Fruit fly (Drosophila melanogaster) whole organism, prepupa: ENCODE measurements around the gene CG10674.
A peak's percentile ranks its signal among the peaks of the same experiment; 100 is the strongest.

ENCODE experiments used
- CG10631 ChIP-seq: fragments of 200-800 bp; sonication (Bioruptor generic); optimal IDR thresholded peaks from 2 replicates; lab custom pipeline; 2016; ENCODE audit warnings: missing biosample characterization, missing genetic modification characterization
- CG10669 ChIP-seq: fragments of 200-800 bp; sonication (Bioruptor generic); optimal IDR thresholded peaks from 3 replicates; lab custom pipeline; 2018; ENCODE audit warnings: missing biosample characterization, mild to moderate bottlenecking, missing genetic modification characterization, moderate library complexity
- CG11294 ChIP-seq: fragments of 200-800 bp; sonication (Bioruptor generic); IDR thresholded peaks from 2 replicates; pipeline ENCODE4 v1.3.6; 2022; ENCODE audit warnings: missing biosample characterization, missing genetic modification characterization
- CG11762 ChIP-seq: fragments of 200-800 bp; sonication (Bioruptor generic); optimal IDR thresholded peaks from 3 replicates; lab custom pipeline; 2016; ENCODE audit warnings: missing biosample characterization, missing genetic modification characterization; ENCODE audit not compliant: insufficient read depth
- CG11902 ChIP-seq: fragments of 200-800 bp; sonication (Bioruptor generic); optimal IDR thresholded peaks from 3 replicates; lab custom pipeline; 2016; ENCODE audit warnings: missing biosample characterization, missing genetic modification characterization
- CG1621 ChIP-seq: fragments of 200-800 bp; sonication (Bioruptor generic); optimal IDR thresholded peaks from 3 replicates; lab custom pipeline; 2018; ENCODE audit warnings: missing biosample characterization, mild to moderate bottlenecking, missing genetic modification characterization
- CG16779 ChIP-seq: fragments of 200-800 bp; sonication (Bioruptor generic); optimal IDR thresholded peaks from 3 replicates; lab custom pipeline; 2017; ENCODE audit warnings: missing biosample characterization, mild to moderate bottlenecking, missing genetic modification characterization
- CG3032 ChIP-seq: fragments of 200-800 bp; optimal IDR thresholded peaks from 2 replicates; lab custom pipeline; 2019; ENCODE audit warnings: missing biosample characterization, mild to moderate bottlenecking, missing genetic modification characterization, moderate library complexity
- CG34406 ChIP-seq: fragments of 200-800 bp; sonication (Bioruptor generic); optimal IDR thresholded peaks from 3 replicates; lab custom pipeline; 2016; ENCODE audit warnings: missing biosample characterization, missing genetic modification characterization
- CG6276 ChIP-seq: fragments of 200-800 bp; sonication (Bioruptor generic); optimal IDR thresholded peaks from 2 replicates; lab custom pipeline; 2017; ENCODE audit warnings: missing biosample characterization, mild to moderate bottlenecking, missing genetic modification characterization
- CG6792 ChIP-seq: fragments of 200-800 bp; sonication (Bioruptor generic); optimal IDR thresholded peaks from 3 replicates; lab custom pipeline; 2016; ENCODE audit warnings: missing biosample characterization, missing genetic modification characterization
- CG6808 ChIP-seq: fragments of 200-800 bp; sonication (Bioruptor generic); optimal IDR thresholded peaks from 3 replicates; lab custom pipeline; 2017; ENCODE audit warnings: missing biosample characterization, missing genetic modification characterization, mild to moderate bottlenecking, moderate library complexity, missing genetic modification reagents
- CG7368 ChIP-seq: fragments of 200-800 bp; sonication (Bioruptor generic); optimal IDR thresholded peaks from 3 replicates; lab custom pipeline; 2016; ENCODE audit warnings: missing biosample characterization, missing genetic modification characterization
- CG8632 ChIP-seq: fragments of 200-800 bp; sonication (Bioruptor generic); optimal IDR thresholded peaks from 3 replicates; lab custom pipeline; 2016; ENCODE audit warnings: missing biosample characterization, missing genetic modification characterization
- CG9139 ChIP-seq: fragments of 200-800 bp; sonication (Bioruptor generic); optimal IDR thresholded peaks from 3 replicates; lab custom pipeline; 2017; ENCODE audit warnings: missing biosample characterization, mild to moderate bottlenecking, missing genetic modification characterization
- Eip75B ChIP-seq: fragments of 200-800 bp; sonication (Bioruptor generic); optimal IDR thresholded peaks from 3 replicates; lab custom pipeline; 2016; ENCODE audit warnings: missing biosample characterization, missing genetic modification characterization
- Eip78C ChIP-seq: fragments of 200-800 bp; sonication (Bioruptor generic); peaks from one replicate; lab custom pipeline; 2016; ENCODE audit warnings: missing biosample characterization, missing genetic modification characterization
- Eip93F ChIP-seq: fragments of 200-800 bp; sonication (Bioruptor generic); optimal IDR thresholded peaks from 2 replicates; lab custom pipeline; 2016; ENCODE audit warnings: missing biosample characterization, mild to moderate bottlenecking, missing genetic modification characterization
- Ets21C ChIP-seq: fragments of 200-800 bp; sonication (Bioruptor generic); optimal IDR thresholded peaks from 3 replicates; lab custom pipeline; 2016; ENCODE audit warnings: missing biosample characterization, missing genetic modification characterization
- Ets96B ChIP-seq: fragments of 200-800 bp; optimal IDR thresholded peaks from 2 replicates; lab custom pipeline; 2019; ENCODE audit warnings: missing biosample characterization, mild to moderate bottlenecking, missing genetic modification characterization, moderate library complexity
- Gug ChIP-seq: fragments of 200-800 bp; sonication (Bioruptor generic); IDR thresholded peaks from 2 replicates; pipeline ENCODE4 v1.3.6; 2022; ENCODE audit warnings: missing biosample characterization, missing genetic modification characterization
- Met ChIP-seq: fragments of 200-800 bp; sonication (Bioruptor generic); optimal IDR thresholded peaks from 3 replicates; lab custom pipeline; 2016; ENCODE audit warnings: missing biosample characterization, missing genetic modification characterization
- OdsH ChIP-seq: fragments of 200-800 bp; sonication (Bioruptor generic); optimal IDR thresholded peaks from 3 replicates; lab custom pipeline; 2016; ENCODE audit warnings: missing biosample characterization, missing genetic modification characterization
- Smox ChIP-seq: fragments of 200-800 bp; sonication (Bioruptor generic); optimal IDR thresholded peaks from 3 replicates; lab custom pipeline; 2016; ENCODE audit warnings: missing biosample characterization, missing genetic modification characterization
- achi ChIP-seq: fragments of 200-800 bp; sonication (Bioruptor generic); optimal IDR thresholded peaks from 3 replicates; lab custom pipeline; 2016; ENCODE audit warnings: missing biosample characterization, missing genetic modification characterization
- acj6 ChIP-seq: fragments of 200-800 bp; sonication (Bioruptor generic); optimal IDR thresholded peaks from 3 replicates; lab custom pipeline; 2016; ENCODE audit warnings: missing biosample characterization, missing genetic modification characterization
- dsx ChIP-seq: fragments of 200-800 bp; optimal IDR thresholded peaks from 3 replicates; lab custom pipeline; 2019; ENCODE audit warnings: missing biosample characterization, mild to moderate bottlenecking, missing genetic modification characterization, moderate library complexity; ENCODE audit not compliant: poor library complexity, severe bottlenecking
- fd59A ChIP-seq: fragments of 200-800 bp; sonication (Bioruptor generic); optimal IDR thresholded peaks from 2 replicates; lab custom pipeline; 2017; ENCODE audit warnings: missing biosample characterization, mild to moderate bottlenecking, missing genetic modification characterization, missing genetic modification reagents
- fkh ChIP-seq: fragments of 200-800 bp; sonication (Bioruptor generic); optimal IDR thresholded peaks from 3 replicates; lab custom pipeline; 2017; ENCODE audit warnings: missing biosample characterization, mild to moderate bottlenecking, missing genetic modification characterization, moderate library complexity
- lz ChIP-seq: fragments of 200-800 bp; sonication (Bioruptor generic); optimal IDR thresholded peaks from 3 replicates; lab custom pipeline; 2016; ENCODE audit warnings: missing biosample characterization, missing genetic modification characterization
- net ChIP-seq: fragments of 200-800 bp; sonication (Bioruptor generic); optimal IDR thresholded peaks from 3 replicates; lab custom pipeline; 2016; ENCODE audit warnings: missing biosample characterization, missing genetic modification characterization
- salr ChIP-seq, 2 experiments: fragments of 200-800 bp; sonication (Bioruptor generic); optimal IDR thresholded peaks; 3 replicates each; lab custom pipeline; 2016 to 2018; ENCODE audit warnings: missing biosample characterization in 2 of 2, missing genetic modification characterization in 2 of 2, mild to moderate bottlenecking in 1 of 2
- spab ChIP-seq: fragments of 200-800 bp; sonication (Bioruptor generic); optimal IDR thresholded peaks from 2 replicates; lab custom pipeline; 2017; ENCODE audit warnings: missing biosample characterization, mild to moderate bottlenecking, missing genetic modification characterization, missing genetic modification reagents
- ss ChIP-seq, 2 experiments: fragments of 200-800 bp; sonication (Bioruptor generic); optimal IDR thresholded peaks; 2 replicates in 1 of 2; 3 replicates in 1 of 2; lab custom pipeline; 2017 to 2018; ENCODE audit warnings: mild to moderate bottlenecking in 2 of 2, missing biosample characterization in 2 of 2, missing genetic modification characterization in 2 of 2, moderate library complexity in 1 of 2
- svp ChIP-seq: fragments of 200-800 bp; sonication (Bioruptor generic); peaks from one replicate; lab custom pipeline; 2016; ENCODE audit warnings: missing biosample characterization, missing genetic modification characterization
- topi ChIP-seq: fragments of 200-800 bp; sonication (Bioruptor generic); optimal IDR thresholded peaks from 3 replicates; lab custom pipeline; 2016; ENCODE audit warnings: missing biosample characterization, missing genetic modification characterization
- vri ChIP-seq: fragments of 200-800 bp; sonication (Bioruptor generic); optimal IDR thresholded peaks from 3 replicates; lab custom pipeline; 2016; ENCODE audit warnings: missing biosample characterization, mild to moderate bottlenecking, missing genetic modification characterization

The CG10674 gene

DNA sequence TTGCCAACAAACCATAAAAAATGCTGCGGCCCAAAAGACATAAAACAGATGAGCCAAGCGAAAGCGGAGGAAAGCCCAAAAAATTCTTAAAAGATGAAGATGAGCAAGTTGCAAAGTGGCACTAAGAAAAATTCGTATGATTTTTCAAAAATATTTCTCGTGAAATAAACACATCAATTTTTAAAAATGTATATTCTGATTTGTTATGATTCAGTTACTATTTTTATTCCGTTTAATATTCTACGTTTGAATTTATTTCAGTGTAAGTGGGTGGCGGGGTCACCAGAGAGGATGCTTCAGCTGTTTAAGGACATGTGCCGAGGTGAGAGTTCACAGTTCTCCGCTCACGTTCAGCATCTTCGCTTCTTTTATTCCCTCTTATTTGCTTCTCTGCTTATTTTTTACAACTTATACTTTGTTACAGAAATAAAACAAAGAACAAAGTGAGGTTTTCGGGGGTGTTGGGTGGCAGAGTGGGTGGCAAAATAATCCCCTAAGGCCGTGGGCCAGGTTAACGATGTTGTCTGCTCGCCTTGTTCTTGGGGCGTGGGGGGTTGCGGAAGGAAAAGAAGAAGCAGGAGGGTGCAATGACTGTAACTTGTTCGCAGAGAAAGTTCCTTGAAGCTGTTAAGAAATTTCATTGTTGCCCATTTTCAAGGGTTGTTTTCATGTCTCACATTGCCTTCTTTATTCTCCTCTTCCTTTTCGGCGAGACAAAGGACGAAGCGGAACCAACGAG lies 46.3 kb upstream of the CG10674 start (continued):
- peak; percentile 60 for TF ChIP-seq Met (GFP tag; lab: Kevin White, UChicago)
- peak; percentile 21 for TF ChIP-seq CG10669 (GFP tag; lab: Kevin White, UChicago)
- peak in 1 of 2 experiments; percentile 28 for TF ChIP-seq salr (GFP tag; optimal IDR thresholded peaks at IDR 0.05; lab: Kevin White, UChicago)
- no peak for TF ChIP-seq vri (GFP tag; lab: Kevin White, UChicago)
- no peak for TF ChIP-seq fd59A
- TF ChIP-seq OdsH (GFP tag; lab: Kevin White, UChicago), result peak; percentile 45
- no peak for TF ChIP-seq dsx (GFP tag; lab: Kevin White, UChicago)
- peak; percentile 53 for TF ChIP-seq topi (GFP tag; lab: Kevin White, UChicago)
- no peak for TF ChIP-seq CG9139
- TF ChIP-seq Gug, result no peak
- TF ChIP-seq CG6792, result peak; percentile 43
- peak; percentile 69 for TF ChIP-seq svp (GFP tag; lab: Kevin White, UChicago)
- TF ChIP-seq Ets96B (tag; lab: Kevin White, UChicago), result peak; percentile 20
- peak; percentile 86 for TF ChIP-seq Eip78C (GFP tag; lab: Kevin White, UChicago)
- TF ChIP-seq ss (GFP tag; optimal IDR thresholded peaks at IDR 0.05; lab: Kevin White, UChicago), result no peak
- TF ChIP-seq CG1621 (tag; lab: Kevin White, UChicago), result no peak
- TF ChIP-seq Eip93F (GFP tag; lab: Kevin White, UChicago), result no peak
- TF ChIP-seq Smox (GFP tag; lab: Kevin White, UChicago), result peak; percentile 36
- TF ChIP-seq Ets21C, result peak; percentile 16
- peak; percentile 20 for TF ChIP-seq CG3032 (tag; lab: Kevin White, UChicago)
- peak; percentile 11 for TF ChIP-seq CG11902 (GFP tag; lab: Kevin White, UChicago)
- no peak for TF ChIP-seq CG11294 (GFP tag; lab: Robert Waterston, UW)
- peak; percentile 23 for TF ChIP-seq lz (GFP tag; lab: Kevin White, UChicago)
- TF ChIP-seq CG8632, result peak; percentile 27
- peak; percentile 22 for TF ChIP-seq CG10631 (GFP tag; lab: Kevin White, UChicago)
- no peak for TF ChIP-seq CG6276 (GFP tag; lab: Kevin White, UChicago)
- TF ChIP-seq CG11762 (GFP tag; lab: Kevin White, UChicago), result no peak
- peak; percentile 3 for TF ChIP-seq CG7368 (GFP tag; lab: Kevin White, UChicago)
- peak; percentile 10 for TF ChIP-seq net (GFP tag; lab: Kevin White, UChicago)
- peak; percentile 35 for TF ChIP-seq acj6 (GFP tag; lab: Kevin White, UChicago)
- peak; percentile 10 for TF ChIP-seq CG6808
- peak; percentile 47 for TF ChIP-seq achi
- TF ChIP-seq CG34406 (GFP tag; lab: Kevin White, UChicago), result peak; percentile 26
- TF ChIP-seq CG16779 (tag; lab: Kevin White, UChicago), result no peak

- TF ChIP-seq spab (GFP tag; lab: Kevin White, UChicago), result no peak
- TF ChIP-seq Eip78C (GFP tag; lab: Kevin White, UChicago), result peak; percentile 19
- TF ChIP-seq CG6276 (GFP tag; lab: Kevin White, UChicago), result no peak
- TF ChIP-seq fkh (GFP tag; lab: Kevin White, UChicago), result peak; percentile 17
- TF ChIP-seq CG34406 (GFP tag; lab: Kevin White, UChicago), result no peak
- peak; percentile 87 for TF ChIP-seq vri (GFP tag; lab: Kevin White, UChicago)
- no peak for TF ChIP-seq Eip75B
Observed at dm6 chr3L:5180968-5181612, 45.0 kb upstream of the CG10674 start.
